Fruit fly (Drosophila melanogaster): ENCODE data around the gene CG7829.

- peak in 1 of 2 experiments; percentile 49 for TF ChIP-seq CTCF (optimal IDR thresholded peaks at IDR 0.05)
- no peak for TF ChIP-seq CG8478 (optimal IDR thresholded peaks at IDR 0.05)
Measured at dm6 chr3R:29857228-29857627, 39.7 kb upstream of the CG7829 start, which contains the start of gene dgt1.

All from S2 (cell line).